Fruit fly (Drosophila melanogaster) whole organism, embryonic: Measurements from ENCODE around the gene CG42795.

ENCODE experiments used
- Abd-B ChIP-seq: fragments of 200-800 bp; sonication (Bioruptor generic); optimal IDR thresholded peaks from 2 replicates; lab custom pipeline; 2018; ENCODE audit warnings: missing biosample characterization, mild to moderate bottlenecking, missing genetic modification characterization, moderate library complexity
- Atf6 ChIP-seq: fragments of 200-800 bp; sonication (Bioruptor generic); IDR thresholded peaks from 2 replicates; pipeline ENCODE4 v1.3.6; 2022; ENCODE audit warnings: missing biosample characterization, missing genetic modification characterization
- Awh ChIP-seq: fragments of 200-800 bp; sonication (Bioruptor generic); IDR thresholded peaks from 2 replicates; pipeline ENCODE4, ENCODE4 v1.3.6; 2022; ENCODE audit warnings: missing biosample characterization, missing genetic modification characterization
- B-H2 ChIP-seq: fragments of 200-800 bp; sonication (Bioruptor generic); optimal IDR thresholded peaks from 2 replicates; lab custom pipeline; 2018; ENCODE audit warnings: missing biosample characterization, mild to moderate bottlenecking, missing genetic modification characterization
- Blimp-1 ChIP-seq: fragments of 200-800 bp; sonication (Bioruptor generic); optimal IDR thresholded peaks from 3 replicates; lab custom pipeline; 2018; ENCODE audit warnings: missing biosample characterization, missing genetic modification characterization, mild to moderate bottlenecking, moderate library complexity, missing genetic modification reagents
- CG10565 ChIP-seq: fragments of 200-800 bp; sonication (Bioruptor generic); optimal IDR thresholded peaks from 3 replicates; lab custom pipeline; 2016; ENCODE audit warnings: missing biosample characterization, mild to moderate bottlenecking, missing genetic modification characterization
- CG11504 ChIP-seq: fragments of 200-800 bp; sonication (Bioruptor generic); optimal IDR thresholded peaks from 3 replicates; lab custom pipeline; 2019; ENCODE audit warnings: missing biosample characterization, mild to moderate bottlenecking, missing genetic modification characterization, moderate library complexity
- CG12071 ChIP-seq: fragments of 200-800 bp; sonication (Bioruptor generic); optimal IDR thresholded peaks from 3 replicates; lab custom pipeline; 2018; ENCODE audit warnings: missing biosample characterization, mild to moderate bottlenecking, missing genetic modification characterization
- CG12769 ChIP-seq: fragments of 200-800 bp; sonication (Bioruptor generic); optimal IDR thresholded peaks from 2 replicates; lab custom pipeline; 2019; ENCODE audit warnings: missing biosample characterization, mild to moderate bottlenecking, missing genetic modification characterization, moderate library complexity
- CG13624 ChIP-seq: fragments of 200-800 bp; sonication (Bioruptor generic); optimal IDR thresholded peaks from 2 replicates; lab custom pipeline; 2016; ENCODE audit warnings: missing biosample characterization, missing genetic modification characterization
- CG14014 ChIP-seq: fragments of 200-800 bp; sonication (Bioruptor generic); IDR thresholded peaks from 2 replicates; pipeline ENCODE4 v1.3.6; 2022; ENCODE audit warnings: missing biosample characterization, missing genetic modification characterization
- CG15011 ChIP-seq: fragments of 200-800 bp; sonication (Bioruptor generic); optimal IDR thresholded peaks from 3 replicates; lab custom pipeline; 2018; ENCODE audit warnings: missing biosample characterization, mild to moderate bottlenecking, missing genetic modification characterization
- CG15514 ChIP-seq: fragments of 200-800 bp; sonication (Bioruptor generic); optimal IDR thresholded peaks from 3 replicates; lab custom pipeline; 2017; ENCODE audit warnings: missing biosample characterization, missing genetic modification characterization, mild to moderate bottlenecking, moderate library complexity, missing genetic modification reagents
- CG17359 ChIP-seq: fragments of 200-800 bp; sonication (Bioruptor generic); optimal IDR thresholded peaks from 3 replicates; lab custom pipeline; 2018; ENCODE audit warnings: missing biosample characterization, mild to moderate bottlenecking, missing genetic modification characterization, moderate library complexity
- CG1792 ChIP-seq: fragments of 200-800 bp; sonication (Bioruptor generic); optimal IDR thresholded peaks from 2 replicates; lab custom pipeline; 2016; ENCODE audit warnings: missing biosample characterization, missing genetic modification characterization
- CG18599 ChIP-seq: fragments of 200-800 bp; sonication (Bioruptor generic); optimal IDR thresholded peaks from 3 replicates; lab custom pipeline; 2017; ENCODE audit warnings: missing biosample characterization, missing genetic modification characterization, mild to moderate bottlenecking, moderate library complexity, missing genetic modification reagents
- CG18764 ChIP-seq: fragments of 200-800 bp; sonication (Bioruptor generic); optimal IDR thresholded peaks from 3 replicates; lab custom pipeline; 2016; ENCODE audit warnings: missing biosample characterization, missing genetic modification characterization
- CG2120 ChIP-seq: fragments of 200-800 bp; sonication (Bioruptor generic); optimal IDR thresholded peaks from 3 replicates; lab custom pipeline; 2016; ENCODE audit warnings: missing biosample characterization, missing genetic modification characterization
- CG31365 ChIP-seq: fragments of 200-800 bp; sonication (Bioruptor generic); optimal IDR thresholded peaks from 2 replicates; lab custom pipeline; 2018; ENCODE audit warnings: missing biosample characterization, mild to moderate bottlenecking, missing genetic modification characterization
- CG3281 ChIP-seq: fragments of 200-800 bp; sonication (Bioruptor generic); optimal IDR thresholded peaks from 3 replicates; lab custom pipeline; 2017; ENCODE audit warnings: missing biosample characterization, mild to moderate bottlenecking, missing genetic modification characterization
- CG7963 ChIP-seq: fragments of 200-800 bp; sonication (Bioruptor generic); IDR thresholded peaks from 3 replicates; pipeline ENCODE4 v1.3.6; 2022; ENCODE audit warnings: missing biosample characterization, missing genetic modification characterization; ENCODE audit not compliant: partially characterized antibody
- Ets65A ChIP-seq: fragments of 200-800 bp; sonication (Bioruptor generic); peaks from one replicate; lab custom pipeline; 2016; ENCODE audit warnings: missing biosample characterization, missing genetic modification characterization
- Fer1 ChIP-seq: fragments of 200-800 bp; sonication (Bioruptor generic); optimal IDR thresholded peaks from 2 replicates; lab custom pipeline; 2017; ENCODE audit warnings: missing biosample characterization, mild to moderate bottlenecking, missing genetic modification characterization
- Fer3 ChIP-seq: fragments of 200-800 bp; sonication (Bioruptor generic); optimal IDR thresholded peaks from 2 replicates; lab custom pipeline; 2018; ENCODE audit warnings: missing biosample characterization, mild to moderate bottlenecking, missing genetic modification characterization, moderate library complexity
- HHEX ChIP-seq: fragments of 200-800 bp; sonication (Bioruptor generic); optimal IDR thresholded peaks from 3 replicates; lab custom pipeline; 2017; ENCODE audit warnings: missing biosample characterization, mild to moderate bottlenecking, missing genetic modification characterization, missing genetic modification reagents
- HLH3B ChIP-seq: fragments of 200-800 bp; sonication (Bioruptor generic); IDR thresholded peaks from 2 replicates; pipeline ENCODE4 v1.3.6; 2022; ENCODE audit warnings: missing biosample characterization, missing genetic modification characterization
- Hmr ChIP-seq: fragments of 200-800 bp; sonication (Bioruptor generic); optimal IDR thresholded peaks from 3 replicates; lab custom pipeline; 2017; ENCODE audit warnings: mild to moderate bottlenecking, missing biosample characterization, missing genetic modification reagents, missing genetic modification characterization
- MTF-1 ChIP-seq: fragments of 200-800 bp; sonication (Bioruptor generic); optimal IDR thresholded peaks from 2 replicates; lab custom pipeline; 2018; ENCODE audit warnings: missing biosample characterization, mild to moderate bottlenecking, missing genetic modification characterization, borderline replicate concordance
- PHDP ChIP-seq: fragments of 200-800 bp; sonication (Bioruptor generic); optimal IDR thresholded peaks from 3 replicates; lab custom pipeline; 2018; ENCODE audit warnings: missing biosample characterization, mild to moderate bottlenecking, missing genetic modification characterization, moderate library complexity
- Rfx ChIP-seq: fragments of 200-800 bp; sonication (Bioruptor generic); IDR thresholded peaks from 2 replicates; pipeline ENCODE4 v1.3.6; 2022; ENCODE audit warnings: missing biosample characterization, missing genetic modification characterization
- Sin3A ChIP-seq: fragments of >200 bp; optimal IDR thresholded peaks from 2 replicates; lab custom pipeline; 2018
- Sox100B ChIP-seq: fragments of 200-800 bp; sonication (Bioruptor generic); optimal IDR thresholded peaks from 3 replicates; lab custom pipeline; 2018; ENCODE audit warnings: missing biosample characterization, mild to moderate bottlenecking, missing genetic modification characterization
- TFAM ChIP-seq: fragments of 200-800 bp; sonication (Bioruptor generic); optimal IDR thresholded peaks from 2 replicates; lab custom pipeline; 2017; ENCODE audit warnings: missing biosample characterization, missing genetic modification characterization, inconsistent platforms
- ase ChIP-seq: fragments of 200-800 bp; sonication (Bioruptor generic); IDR thresholded peaks from 3 replicates; pipeline ENCODE4 v1.3.6; 2022; ENCODE audit warnings: missing biosample characterization, missing genetic modification characterization
- caup ChIP-seq: fragments of 200-800 bp; sonication (Bioruptor generic); optimal IDR thresholded peaks from 3 replicates; lab custom pipeline; 2017; ENCODE audit warnings: missing biosample characterization, mild to moderate bottlenecking, missing genetic modification characterization, moderate library complexity; ENCODE audit not compliant: severe bottlenecking
- ci ChIP-seq: fragments of 200-800 bp; sonication (Bioruptor generic); IDR thresholded peaks from 3 replicates; pipeline ENCODE4 v1.3.6; 2022; ENCODE audit warnings: missing biosample characterization, missing genetic modification characterization
- fd3F ChIP-seq: fragments of 200-800 bp; sonication (Bioruptor generic); optimal IDR thresholded peaks from 2 replicates; lab custom pipeline; 2018; ENCODE audit warnings: missing biosample characterization, mild to moderate bottlenecking, missing genetic modification characterization, moderate library complexity
- ftz-f1 ChIP-seq: fragments of 200-800 bp; sonication (Bioruptor generic); optimal IDR thresholded peaks from 2 replicates; lab custom pipeline; 2016; ENCODE audit warnings: missing biosample characterization, missing genetic modification characterization
- kni ChIP-seq: fragments of 200-800 bp; sonication (Bioruptor generic); optimal IDR thresholded peaks from 3 replicates; lab custom pipeline; 2017; ENCODE audit warnings: mild to moderate bottlenecking, missing biosample characterization, missing genetic modification reagents, missing genetic modification characterization
- lab ChIP-seq: fragments of 200-800 bp; sonication (Bioruptor generic); optimal IDR thresholded peaks from 3 replicates; lab custom pipeline; 2017; ENCODE audit warnings: missing biosample characterization, missing genetic modification characterization, mild to moderate bottlenecking, moderate library complexity, missing genetic modification reagents
- mirr ChIP-seq: fragments of 200-800 bp; sonication (Bioruptor generic); optimal IDR thresholded peaks from 3 replicates; lab custom pipeline; 2018; ENCODE audit warnings: missing biosample characterization, mild to moderate bottlenecking, missing genetic modification characterization
- ranshi ChIP-seq: fragments of 200-800 bp; sonication (Bioruptor generic); IDR thresholded peaks from 2 replicates; pipeline ENCODE4 v1.3.6; 2022; ENCODE audit warnings: missing biosample characterization, missing genetic modification characterization
- salm ChIP-seq: fragments of 200-800 bp; sonication (Bioruptor generic); optimal IDR thresholded peaks from 2 replicates; lab custom pipeline; 2018; ENCODE audit warnings: missing biosample characterization, mild to moderate bottlenecking, missing genetic modification characterization
- seq ChIP-seq: fragments of 200-800 bp; sonication (Bioruptor generic); IDR thresholded peaks from 2 replicates; pipeline ENCODE4 v1.3.6; 2022; ENCODE audit warnings: missing biosample characterization, missing genetic modification characterization
- sima ChIP-seq: fragments of 200-800 bp; sonication (Bioruptor generic); optimal IDR thresholded peaks from 2 replicates; lab custom pipeline; 2016; ENCODE audit warnings: missing biosample characterization, missing genetic modification characterization
- tap ChIP-seq: fragments of 200-800 bp; optimal IDR thresholded peaks from 3 replicates; lab custom pipeline; 2019; ENCODE audit warnings: missing biosample characterization, mild to moderate bottlenecking, missing genetic modification characterization, moderate library complexity
- tll ChIP-seq, 2 experiments: fragments of 200-800 bp in 1 of 2; fragments of >200 bp in 1 of 2; sonication (Bioruptor generic) in 1 of 2; optimal IDR thresholded peaks; 2 replicates each; lab custom pipeline; 2017 to 2019; ENCODE audit warnings: missing biosample characterization in 2 of 2, missing genetic modification characterization in 2 of 2, mild to moderate bottlenecking in 1 of 2, moderate library complexity in 1 of 2
- unpg ChIP-seq: fragments of 200-800 bp; sonication (Bioruptor generic); optimal IDR thresholded peaks from 3 replicates; lab custom pipeline; 2018; ENCODE audit warnings: missing biosample characterization, mild to moderate bottlenecking, missing genetic modification characterization, moderate library complexity
- vvl ChIP-seq: fragments of 200-800 bp; sonication (Bioruptor generic); IDR thresholded peaks from 2 replicates; pipeline ENCODE4 v1.3.6; 2022; ENCODE audit warnings: missing biosample characterization, missing genetic modification characterization

The CG42795 gene

DNA sequence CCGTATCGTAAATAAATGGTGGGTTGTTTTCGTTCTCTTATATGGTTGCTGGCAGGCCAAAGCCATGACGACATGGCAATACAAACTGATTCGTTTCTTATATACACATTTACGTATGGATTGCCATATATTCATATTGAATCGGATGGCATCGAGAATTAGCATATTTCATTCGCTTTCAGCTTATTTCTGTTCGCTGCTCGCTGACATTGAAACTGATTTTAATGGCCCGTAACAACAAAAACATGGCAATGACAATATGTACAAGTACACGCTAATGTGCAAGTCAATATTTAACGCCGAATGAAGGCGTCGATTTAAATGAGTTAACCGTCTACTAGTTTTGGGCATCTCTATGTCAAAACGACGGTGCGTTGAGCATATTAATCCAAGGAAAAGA is 39.5 kb upstream of the CG42795 start (continued):
- TF ChIP-seq fd3F (GFP tag; lab: Kevin White, UChicago), result peak; percentile 25
- no peak for TF ChIP-seq B-H2
- peak; percentile 42 for TF ChIP-seq Fer1
- TF ChIP-seq CG14014 (GFP tag; lab: Robert Waterston, UW), result peak; percentile 30; the same call in 1 of the 2 replicates
- peak; percentile 5 for TF ChIP-seq salm (tag; lab: Kevin White, UChicago)
- TF ChIP-seq vvl (GFP tag; lab: Robert Waterston, UW), result peak; percentile 50
- no peak for TF ChIP-seq sima
- no peak for TF ChIP-seq TFAM (GFP tag; lab: Kevin White, UChicago)
- 0 out of 2 replicates have a peak, but pooled peaks have one; percentile 11 for TF ChIP-seq ranshi (GFP tag; lab: Robert Waterston, UW)
- TF ChIP-seq MTF-1 (GFP tag; lab: Kevin White, UChicago), result peak; percentile 9
- TF ChIP-seq CG13624 (GFP tag; lab: Kevin White, UChicago), result peak; percentile 11
- peak; percentile 17 for TF ChIP-seq PHDP (tag; lab: Kevin White, UChicago)
- peak; percentile 11 for TF ChIP-seq CG15514 (GFP tag; lab: Kevin White, UChicago)
- peak; percentile 21 for TF ChIP-seq HHEX (GFP tag; lab: Kevin White, UChicago)
- peak; percentile 23 for TF ChIP-seq Fer3 (tag; lab: Kevin White, UChicago)
- TF ChIP-seq CG11504 (tag; lab: Kevin White, UChicago), result no peak
- TF ChIP-seq kni (GFP tag; lab: Kevin White, UChicago), result peak; percentile 6
- peak; percentile 48 for TF ChIP-seq CG12769
- peak; percentile 31 for TF ChIP-seq CG17359 (tag; lab: Kevin White, UChicago)
- TF ChIP-seq Blimp-1 (GFP tag; lab: Kevin White, UChicago), result peak; percentile 25
- no peak for TF ChIP-seq CG1792 (GFP tag; lab: Kevin White, UChicago)
- 0 out of 2 replicates have a peak, but pooled peaks have one; percentile 10 for TF ChIP-seq Rfx (GFP tag; lab: Robert Waterston, UW)
- peak; percentile 40; the same call in 1 of the 3 replicates for TF ChIP-seq ci
- peak; percentile 78 for TF ChIP-seq mirr (GFP tag; lab: Kevin White, UChicago)
- no peak for TF ChIP-seq CG7963
- TF ChIP-seq unpg (GFP tag; lab: Kevin White, UChicago), result peak; percentile 10
- TF ChIP-seq CG2120 (GFP tag; lab: Kevin White, UChicago), result peak; percentile 0
- peak; percentile 24 for TF ChIP-seq tap
- peak; percentile 29 for TF ChIP-seq Ets65A
- TF ChIP-seq Abd-B (GFP tag; lab: Kevin White, UChicago), result no peak
- peak; percentile 54 for TF ChIP-seq Awh
- no peak for TF ChIP-seq CG18764 (GFP tag; lab: Kevin White, UChicago)
- peak; percentile 5 for TF ChIP-seq ftz-f1 (GFP tag; lab: Kevin White, UChicago)
- peak; percentile 32 for TF ChIP-seq Hmr (GFP tag; lab: Kevin White, UChicago)
- peak; percentile 29 for TF ChIP-seq CG31365
- TF ChIP-seq Sox100B (GFP tag; lab: Kevin White, UChicago), result peak; percentile 47
- TF ChIP-seq caup (GFP tag; lab: Kevin White, UChicago), result peak; percentile 46
- TF ChIP-seq CG18599 (GFP tag; lab: Kevin White, UChicago), result peak; percentile 16
- peak; percentile 11 for TF ChIP-seq CG3281 (GFP tag; lab: Kevin White, UChicago)
- TF ChIP-seq lab (GFP tag; lab: Kevin White, UChicago), result peak; percentile 52
- no peak for TF ChIP-seq Sin3A
- TF ChIP-seq CG10565 (GFP tag; lab: Kevin White, UChicago), result no peak
- no peak for TF ChIP-seq tll (GFP tag; optimal IDR thresholded peaks at IDR 0.05; lab: Kevin White, UChicago)
- TF ChIP-seq Atf6, result 0 out of 2 replicates have a peak, but pooled peaks have one; percentile 22
- TF ChIP-seq CG12071 (GFP tag; lab: Kevin White, UChicago), result peak; percentile 58
- TF ChIP-seq ase (GFP tag; lab: Robert Waterston, UW), result no peak
- TF ChIP-seq CG15011 (GFP tag; lab: Kevin White, UChicago), result peak; percentile 37
- TF ChIP-seq HLH3B (GFP tag; lab: Robert Waterston, UW), result peak; percentile 24; the same call in 1 of the 2 replicates
- TF ChIP-seq seq (GFP tag; lab: Robert Waterston, UW), result peak; percentile 34; the same call in 1 of the 2 replicates
